Worm (Caenorhabditis elegans): ENCODE results near the gene M117.3.

The M117.3 gene

DNA sequence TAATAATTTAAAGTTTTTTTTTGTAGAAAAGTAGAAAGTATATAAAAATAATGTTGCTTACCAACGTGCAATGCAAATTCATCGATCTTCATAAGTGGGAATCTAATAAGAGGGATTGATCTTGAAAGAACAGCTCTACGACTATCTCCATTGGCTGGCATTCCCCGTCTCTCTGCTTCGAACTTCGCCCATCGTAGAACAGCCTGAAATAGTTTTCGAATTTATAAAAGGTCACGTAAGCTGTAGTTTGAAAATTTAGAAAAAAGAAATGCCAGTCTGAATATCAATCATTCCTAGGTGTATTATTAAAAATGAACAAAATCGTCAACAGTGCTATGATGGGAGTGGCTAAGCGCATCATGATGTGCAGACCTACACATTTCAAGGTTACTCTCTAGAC lies 29.9 kb downstream of the M117.3 start, which contains the start of gene F38H4.5:
TSS of gene F38H4.5 (plus strand) at position 301 of the 400 bp plus-strand sequence.
- TF ChIP-seq eor-1 (tag; optimal IDR thresholded peaks at IDR 0.05), result no peak

DNA sequence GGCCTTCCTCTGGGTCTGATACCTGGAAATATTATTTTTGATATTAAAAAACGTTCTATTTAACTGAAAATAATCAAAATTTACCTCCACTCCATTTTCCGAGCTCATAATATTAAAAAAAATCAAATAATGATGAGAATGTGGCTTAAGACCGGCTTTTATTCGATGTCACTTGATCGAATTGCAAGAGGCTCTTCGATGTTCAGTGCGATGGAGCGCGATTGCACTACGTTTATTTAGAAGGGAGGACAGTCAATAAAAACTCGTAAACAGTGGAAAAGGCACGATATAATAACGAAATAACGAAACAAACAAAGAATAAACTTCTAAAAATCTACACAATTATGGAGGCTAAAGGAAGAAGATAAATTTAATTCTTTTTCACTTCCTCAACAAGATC lies 32.8 kb downstream of the M117.3 start, which contains the start of gene tag-30:
TSS of gene tag-30 (minus strand) at position 383 of the 400 bp plus-strand sequence.
- TF ChIP-seq snpc-4 (tag; optimal IDR thresholded peaks at IDR 0.05), result peak; percentile 76
- peak; percentile 86 for TF ChIP-seq egl-5 (tag; optimal IDR thresholded peaks at IDR 0.05)
- peak; percentile 72 for TF ChIP-seq lin-15B (tag; optimal IDR thresholded peaks at IDR 0.05)
- peak; percentile 10 for TF ChIP-seq nhr-43 (tag; optimal IDR thresholded peaks at IDR 0.05; ENCODE audit: poor library complexity, severe bottlenecking)
- TF ChIP-seq ama-1 (optimal IDR thresholded peaks at IDR 0.05), result no peak
- TF ChIP-seq elt-2 (tag; optimal IDR thresholded peaks at IDR 0.05), result peak; percentile 43
- TF ChIP-seq nhr-77 (tag; optimal IDR thresholded peaks at IDR 0.05), result no peak
- TF ChIP-seq nhr-25 (tag; optimal IDR thresholded peaks at IDR 0.05), result peak; percentile 24
- TF ChIP-seq lin-39 (tag; optimal IDR thresholded peaks at IDR 0.05), result peak; percentile 12
- TF ChIP-seq nhr-23 (tag; optimal IDR thresholded peaks at IDR 0.05), result peak; percentile 13
- peak; percentile 96 for TF ChIP-seq pha-4 (tag; optimal IDR thresholded peaks at IDR 0.05)

DNA sequence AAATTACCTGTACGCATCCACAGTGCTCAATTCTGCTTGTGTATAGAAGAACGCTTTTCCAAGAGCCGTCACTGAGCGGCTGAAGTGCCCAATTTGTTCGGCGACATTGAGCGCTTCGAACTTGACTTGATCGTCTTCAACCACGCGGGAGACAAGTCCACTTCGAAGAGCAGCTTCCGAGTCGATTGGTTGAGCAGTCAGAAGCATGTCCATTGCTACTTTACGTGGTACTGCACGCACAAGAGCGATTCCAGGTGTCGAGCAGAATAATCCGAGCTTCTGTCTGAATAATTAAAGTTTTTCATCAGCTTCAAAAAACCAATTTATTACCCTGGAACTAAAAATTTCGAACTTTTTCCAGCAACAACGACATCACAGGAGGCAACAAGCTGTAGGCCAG lies 33.4 kb downstream of the M117.3 start:
- TF ChIP-seq egl-5 (tag; optimal IDR thresholded peaks at IDR 0.05) (no peak), ama-1 (optimal IDR thresholded peaks at IDR 0.05) (no peak), mml-1 (tag; optimal IDR thresholded peaks at IDR 0.05) (no peak), unc-39 (tag; optimal IDR thresholded peaks at IDR 0.05) (no peak), elt-2 (tag; optimal IDR thresholded peaks at IDR 0.05) (no peak), ceh-9 (tag; optimal IDR thresholded peaks at IDR 0.05) (no peak), fkh-10 (GFP tag; optimal IDR thresholded peaks at IDR 0.05) (no peak), nhr-77 (tag; optimal IDR thresholded peaks at IDR 0.05) (no peak), nhr-76 (tag; optimal IDR thresholded peaks at IDR 0.05) (no peak), nhr-25 (tag; optimal IDR thresholded peaks at IDR 0.05) (no peak), nhr-12 (tag; optimal IDR thresholded peaks at IDR 0.05) (no peak), pqm-1 (tag; optimal IDR thresholded peaks at IDR 0.05) (no peak), ZK546.5 (tag; optimal IDR thresholded peaks at IDR 0.05) (no peak), zag-1 (tag; optimal IDR thresholded peaks at IDR 0.05) (no peak), eor-1 (tag; optimal IDR thresholded peaks at IDR 0.05) (no peak), mdl-1 (tag; optimal IDR thresholded peaks at IDR 0.05) (no peak), unc-62 (GFP tag; optimal IDR thresholded peaks at IDR 0.05) (no peak)

DNA sequence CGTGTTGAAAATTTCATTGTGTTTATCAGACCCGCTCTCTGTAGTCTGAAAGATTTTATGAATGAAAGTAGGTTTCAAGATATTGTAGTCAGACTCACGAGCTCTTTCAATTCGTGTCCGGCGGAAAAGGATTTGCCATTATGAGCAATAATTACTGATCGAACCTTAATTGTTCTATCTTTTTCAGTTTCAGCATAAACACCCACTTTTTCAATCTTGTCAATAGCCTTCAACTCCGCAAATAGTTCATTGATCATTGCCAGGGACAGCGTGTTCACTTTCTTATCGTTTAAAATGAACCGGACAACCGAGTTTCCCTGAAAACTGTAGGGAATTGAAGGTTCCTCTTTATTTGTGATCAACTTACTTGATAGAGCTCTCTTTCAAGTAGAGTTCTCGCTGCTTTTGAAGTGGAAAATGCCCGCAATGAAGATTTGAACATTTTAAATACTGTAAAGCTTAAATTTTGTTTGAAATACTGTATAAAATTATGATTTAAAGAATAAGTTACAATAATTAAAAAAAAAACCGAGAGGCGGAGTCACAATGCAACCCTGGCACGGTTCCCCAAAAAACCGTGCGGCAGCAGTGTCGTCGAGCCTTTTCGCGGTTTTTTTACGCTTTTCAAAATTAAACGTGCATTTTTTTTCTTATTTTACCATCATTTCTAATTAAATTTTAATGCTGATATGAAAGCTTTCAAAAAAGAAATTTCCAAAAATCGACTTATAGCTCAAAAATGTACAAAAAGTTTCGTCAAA lies 34.1 kb downstream of the M117.3 start, which contains the start of gene ech-2:
TSS of gene ech-2 (minus strand) at position 452 of the 761 bp plus-strand sequence.
- no peak for TF ChIP-seq R02D3.7 (tag; optimal IDR thresholded peaks at IDR 0.05)
- no peak for TF ChIP-seq nhr-28 (tag; optimal IDR thresholded peaks at IDR 0.05)
- no peak for TF ChIP-seq nhr-12 (tag; optimal IDR thresholded peaks at IDR 0.05)
- TF ChIP-seq jun-1 (tag; optimal IDR thresholded peaks at IDR 0.05), result no peak
- TF ChIP-seq nfya-1 (tag; optimal IDR thresholded peaks at IDR 0.05; ENCODE audit: insufficient read depth), result peak; percentile 60
- no peak for TF ChIP-seq sea-2 (GFP tag; optimal IDR thresholded peaks at IDR 0.05)
- TF ChIP-seq ZK546.5 (tag; optimal IDR thresholded peaks at IDR 0.05), result no peak
- peak; percentile 56 for TF ChIP-seq pha-4 (tag; optimal IDR thresholded peaks at IDR 0.05)
- peak; percentile 20 for TF ChIP-seq lin-15B (tag; optimal IDR thresholded peaks at IDR 0.05)
- no peak for TF ChIP-seq hmg-11 (tag; optimal IDR thresholded peaks at IDR 0.05)
- TF ChIP-seq elt-3 (tag; optimal IDR thresholded peaks at IDR 0.05), result no peak
- TF ChIP-seq ztf-11 (tag; optimal IDR thresholded peaks at IDR 0.05), result no peak
- no peak for TF ChIP-seq nhr-237 (tag; optimal IDR thresholded peaks at IDR 0.05)
- no peak for TF ChIP-seq lsy-12 (tag; optimal IDR thresholded peaks at IDR 0.05)

DNA sequence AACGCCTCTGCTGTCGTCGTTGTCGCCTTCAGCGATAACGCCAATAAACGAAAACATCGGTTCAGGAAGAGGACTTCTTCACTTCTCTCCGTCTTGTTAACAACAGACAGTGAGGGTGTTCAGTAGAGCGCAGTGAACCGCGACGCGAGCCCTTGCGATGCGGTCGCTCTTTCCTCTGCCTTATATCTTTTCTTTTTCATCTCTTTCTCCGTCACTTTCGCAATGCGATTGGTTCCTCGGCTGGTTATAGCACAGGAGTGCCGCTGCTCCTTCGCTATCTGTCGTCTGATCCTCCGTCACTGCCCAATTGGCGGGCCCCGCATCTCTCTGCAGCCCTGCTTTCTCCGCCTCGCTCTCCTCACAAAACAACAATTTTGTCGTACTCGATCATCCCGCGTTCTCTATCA lies 35.2 kb downstream of the M117.3 start:
- peak; percentile 79 for TF ChIP-seq snpc-4 (tag; optimal IDR thresholded peaks at IDR 0.05)
- peak; percentile 74 for TF ChIP-seq pha-4 (tag; optimal IDR thresholded peaks at IDR 0.05)
- peak; percentile 77 for TF ChIP-seq lin-39 (tag; optimal IDR thresholded peaks at IDR 0.05)
- TF ChIP-seq ama-1 (optimal IDR thresholded peaks at IDR 0.05), result peak; percentile 76
- no peak for TF ChIP-seq ZK546.5 (tag; optimal IDR thresholded peaks at IDR 0.05)
- TF ChIP-seq ceh-82 (tag; optimal IDR thresholded peaks at IDR 0.05), result no peak
- peak; percentile 65 for TF ChIP-seq nhr-11 (tag; optimal IDR thresholded peaks at IDR 0.05)
- peak; percentile 37 for TF ChIP-seq ceh-28 (tag; optimal IDR thresholded peaks at IDR 0.05)
- peak; percentile 66 for TF ChIP-seq fkh-10 (GFP tag; optimal IDR thresholded peaks at IDR 0.05)
- TF ChIP-seq nfya-1 (tag; optimal IDR thresholded peaks at IDR 0.05; ENCODE audit: insufficient read depth), result peak; percentile 98
- peak; percentile 51 for TF ChIP-seq skn-1 (tag; optimal IDR thresholded peaks at IDR 0.05)
- peak; percentile 60 for TF ChIP-seq jun-1 (tag; optimal IDR thresholded peaks at IDR 0.05)
- TF ChIP-seq eor-1 (tag; optimal IDR thresholded peaks at IDR 0.05), result no peak
- peak; percentile 75 for TF ChIP-seq hmg-11 (tag; optimal IDR thresholded peaks at IDR 0.05)
- TF ChIP-seq elt-3 (tag; optimal IDR thresholded peaks at IDR 0.05), result no peak
- peak; percentile 20 for TF ChIP-seq egl-27 (tag; optimal IDR thresholded peaks at IDR 0.05)
- TF ChIP-seq tbx-2 (tag; optimal IDR thresholded peaks at IDR 0.05), result peak; percentile 29
- TF ChIP-seq egl-5 (tag; optimal IDR thresholded peaks at IDR 0.05), result peak; percentile 25
- TF ChIP-seq nhr-23 (tag; optimal IDR thresholded peaks at IDR 0.05), result peak; percentile 5
- TF ChIP-seq elt-1 (tag; optimal IDR thresholded peaks at IDR 0.05), result peak; percentile 61
- no peak for TF ChIP-seq zag-1 (tag; optimal IDR thresholded peaks at IDR 0.05)
- no peak for TF ChIP-seq aly-2 (tag; optimal IDR thresholded peaks at IDR 0.05)
- peak; percentile 43 for TF ChIP-seq elt-2 (tag; optimal IDR thresholded peaks at IDR 0.05)
- no peak for TF ChIP-seq ztf-4 (tag; optimal IDR thresholded peaks at IDR 0.05)
- TF ChIP-seq lin-15B (tag; optimal IDR thresholded peaks at IDR 0.05), result peak; percentile 89

Data from whole organism, L3 larva.